Fruit fly (Drosophila melanogaster) S2 (cell line): ENCODE measurements around the gene CG33272.

ENCODE experiments used
- CG8478 ChIP-seq: fragments of >200 bp; optimal IDR thresholded peaks from 2 replicates; lab custom pipeline; 2018
- CTCF ChIP-seq, 2 experiments: fragments of >200 bp; optimal IDR thresholded peaks; 2 replicates each; lab custom pipeline; 2018

- TF ChIP-seq CTCF (optimal IDR thresholded peaks at IDR 0.05; lab: Kevin White, UChicago) (no peak), CG8478 (lab: Kevin White, UChicago) (no peak)
Observed at dm6 chr3L:11531994-11532732, 21.8 kb upstream of the CG33272 start.
